4 worm cellular contexts compared by ENCODE assay signal in genomic region chrIV:3742426-3742839, ce11.
A peak's percentile ranks its signal among the peaks of the same experiment; 100 is the strongest.
TF ChIP-seq lines count a peak whose summit lies in the region.

No protein-coding gene starts in this region.

TF ChIP-seq in whole organism, L2 larva, 48 proteins besides CTCF, POLR2A, EP300 and RAD21 (continues in another document):
- TF ChIP-seq elt-1 (tag; optimal IDR thresholded peaks at IDR 0.05; lab: Kevin White, UChicago) = no peak
- TF ChIP-seq F13H6.1 (tag; optimal IDR thresholded peaks at IDR 0.05; lab: Kevin White, UChicago) = peak; percentile 95
- no peak for TF ChIP-seq lin-39 (tag; optimal IDR thresholded peaks at IDR 0.05; lab: Kevin White, UChicago)
- no peak for TF ChIP-seq unc-39 (tag; optimal IDR thresholded peaks at IDR 0.05; lab: Kevin White, UChicago)
- TF ChIP-seq alr-1 (tag; optimal IDR thresholded peaks at IDR 0.05; lab: Kevin White, UChicago) = no peak
- peak; percentile 87 for TF ChIP-seq crh-2 (tag; optimal IDR thresholded peaks at IDR 0.05; lab: Kevin White, UChicago)
- no peak for TF ChIP-seq dmd-4 (tag; optimal IDR thresholded peaks at IDR 0.05; lab: Kevin White, UChicago)
- no peak for TF ChIP-seq ZK546.5 (tag; optimal IDR thresholded peaks at IDR 0.05; lab: Kevin White, UChicago)
- TF ChIP-seq nhr-12 (tag; optimal IDR thresholded peaks at IDR 0.05; lab: Kevin White, UChicago) = no peak
- peak; percentile 71 for TF ChIP-seq ztf-4 (tag; optimal IDR thresholded peaks at IDR 0.05; lab: Kevin White, UChicago)
- TF ChIP-seq unc-62 (GFP tag; optimal IDR thresholded peaks at IDR 0.05; lab: Kevin White, UChicago) = peak; percentile 34
- TF ChIP-seq R02D3.7 (tag; optimal IDR thresholded peaks at IDR 0.05; lab: Kevin White, UChicago) = no peak
- TF ChIP-seq nhr-77 (tag; optimal IDR thresholded peaks at IDR 0.05; lab: Kevin White, UChicago) = no peak
- peak; percentile 48 for TF ChIP-seq ama-1 (optimal IDR thresholded peaks at IDR 0.05; lab: Kevin White, UChicago)
- no peak for TF ChIP-seq nhr-11 (tag; optimal IDR thresholded peaks at IDR 0.05; lab: Kevin White, UChicago)
- no peak for TF ChIP-seq aly-2 (tag; optimal IDR thresholded peaks at IDR 0.05; lab: Kevin White, UChicago)
- TF ChIP-seq egl-27 (tag; optimal IDR thresholded peaks at IDR 0.05; lab: Kevin White, UChicago) = peak; percentile 39
- TF ChIP-seq nhr-21 (tag; optimal IDR thresholded peaks at IDR 0.05; lab: Kevin White, UChicago) = peak; percentile 78
- peak; percentile 94 for TF ChIP-seq C34F6.9 (tag; optimal IDR thresholded peaks at IDR 0.05; lab: Kevin White, UChicago)
- TF ChIP-seq nhr-10 (tag; optimal IDR thresholded peaks at IDR 0.05; lab: Kevin White, UChicago) = peak; percentile 2
- TF ChIP-seq nhr-23 (tag; optimal IDR thresholded peaks at IDR 0.05; lab: Kevin White, UChicago) = no peak
- no peak for TF ChIP-seq ztf-1 (GFP tag; conservative IDR thresholded peaks at IDR 0.05; lab: Robert Waterston, UW)
- peak; percentile 62 for TF ChIP-seq nhr-6 (tag; optimal IDR thresholded peaks at IDR 0.05; lab: Kevin White, UChicago)
- TF ChIP-seq sma-3 (GFP tag; optimal IDR thresholded peaks at IDR 0.05; lab: Kevin White, UChicago) = peak; percentile 67

TF ChIP-seq in whole organism, L4 larva, 104 proteins besides CTCF, POLR2A, EP300 and RAD21 (continues in another document):
- TF ChIP-seq hlh-30 (tag; optimal IDR thresholded peaks at IDR 0.05; lab: Kevin White, UChicago; ENCODE audit: insufficient read depth) (peak; percentile 95), dpl-1 (GFP tag; optimal IDR thresholded peaks at IDR 0.05; lab: Kevin White, UChicago) (peak; percentile 47), dmd-6 (GFP tag; IDR thresholded peaks at IDR 0.05; lab: Robert Waterston, UW) (peak; percentile 44; the same call in 1 of the 2 replicates), ama-1 (optimal IDR thresholded peaks at IDR 0.05; lab: Kevin White, UChicago) (no peak), daf-12 (tag; optimal IDR thresholded peaks at IDR 0.05; lab: Kevin White, UChicago) (no peak), lin-1 (GFP tag; IDR thresholded peaks at IDR 0.05; lab: Robert Waterston, UW) (0 out of 2 replicates have a peak, but pooled peaks have one; percentile 30), madf-5 (GFP tag; IDR thresholded peaks at IDR 0.05; lab: Robert Waterston, UW) (no peak), hif-1 (tag; optimal IDR thresholded peaks at IDR 0.05; lab: Kevin White, UChicago) (peak in 1 of 2 experiments; percentile 61), skn-1 (tag; optimal IDR thresholded peaks at IDR 0.05; lab: Kevin White, UChicago) (no peak), F10B5.3 (tag; optimal IDR thresholded peaks at IDR 0.05; lab: Kevin White, UChicago) (no peak), daf-8 (GFP tag; IDR thresholded peaks at IDR 0.05; lab: Robert Waterston, UW) (no peak), lin-38 (GFP tag; IDR thresholded peaks at IDR 0.05; lab: Robert Waterston, UW) (peak; percentile 56), aha-1 (tag; lab: Kevin White, UChicago) (peak; percentile 95), lsy-2 (tag; optimal IDR thresholded peaks at IDR 0.05; lab: Kevin White, UChicago) (peak; percentile 66 to 78), ces-1 (GFP tag; optimal IDR thresholded peaks at IDR 0.05; lab: Kevin White, UChicago) (no peak), daf-19 (GFP tag; conservative IDR thresholded peaks at IDR 0.05; lab: Robert Waterston, UW) (no peak), R02D3.7 (tag; optimal IDR thresholded peaks at IDR 0.05; lab: Kevin White, UChicago) (no peak), ZK546.5 (tag; optimal IDR thresholded peaks at IDR 0.05; lab: Kevin White, UChicago) (no peak), spr-1 (tag; optimal IDR thresholded peaks at IDR 0.05; lab: Kevin White, UChicago) (peak; percentile 49), D1046.2 (GFP tag; IDR thresholded peaks at IDR 0.05; lab: Robert Waterston, UW) (no peak), egl-43 (GFP tag; IDR thresholded peaks at IDR 0.05; lab: Robert Waterston, UW) (0 out of 2 replicates have a peak, but pooled peaks have one; percentile 8), F44E2.7 (GFP tag; IDR thresholded peaks at IDR 0.05; lab: Robert Waterston, UW) (no peak), rbr-2 (tag; optimal IDR thresholded peaks at IDR 0.05; lab: Kevin White, UChicago) (peak; percentile 81)

TF ChIP-seq in whole organism, late embryonic, 69 proteins besides CTCF, POLR2A, EP300 and RAD21:
- TF ChIP-seq hlh-30 (tag; optimal IDR thresholded peaks at IDR 0.05; lab: Kevin White, UChicago; ENCODE audit: insufficient read depth) (peak; percentile 95), unc-55 (GFP tag; optimal IDR thresholded peaks at IDR 0.05; lab: Kevin White, UChicago) (peak; percentile 95), dve-1 (tag; optimal IDR thresholded peaks at IDR 0.05; lab: Kevin White, UChicago) (peak; percentile 47), ceh-31 (tag; optimal IDR thresholded peaks at IDR 0.05; lab: Kevin White, UChicago) (peak; percentile 72), elt-2 (tag; optimal IDR thresholded peaks at IDR 0.05; lab: Kevin White, UChicago) (no peak), ceh-18 (tag; optimal IDR thresholded peaks at IDR 0.05; lab: Kevin White, UChicago) (peak; percentile 78), ceh-2 (tag; optimal IDR thresholded peaks at IDR 0.05; lab: Kevin White, UChicago) (peak; percentile 42), tbx-2 (tag; optimal IDR thresholded peaks at IDR 0.05; lab: Kevin White, UChicago) (peak; percentile 64), ceh-30 (tag; optimal IDR thresholded peaks at IDR 0.05; lab: Kevin White, UChicago) (no peak), ceh-19 (GFP tag; optimal IDR thresholded peaks at IDR 0.05; lab: Kevin White, UChicago) (peak; percentile 32), npax-4 (tag; optimal IDR thresholded peaks at IDR 0.05; lab: Kevin White, UChicago) (no peak), K09A11.1 (tag; optimal IDR thresholded peaks at IDR 0.05; lab: Kevin White, UChicago; ENCODE audit: insufficient read depth) (peak; percentile 52), ceh-6 (GFP tag; optimal IDR thresholded peaks at IDR 0.05; lab: Kevin White, UChicago) (no peak), sdc-2 (tag; optimal IDR thresholded peaks at IDR 0.05; lab: Kevin White, UChicago) (peak; percentile 11), unc-42 (tag; optimal IDR thresholded peaks at IDR 0.05; lab: Kevin White, UChicago) (peak; percentile 60), ceh-48 (tag; optimal IDR thresholded peaks at IDR 0.05; lab: Kevin White, UChicago) (peak; percentile 87), rnt-1 (tag; optimal IDR thresholded peaks at IDR 0.05; lab: Kevin White, UChicago) (peak; percentile 14), ref-2 (tag; optimal IDR thresholded peaks at IDR 0.05; lab: Kevin White, UChicago) (peak; percentile 26), nfya-1 (tag; optimal IDR thresholded peaks at IDR 0.05; lab: Kevin White, UChicago) (peak; percentile 94), pax-1 (tag; optimal IDR thresholded peaks at IDR 0.05; lab: Kevin White, UChicago) (peak; percentile 39), ceh-34 (tag; optimal IDR thresholded peaks at IDR 0.05; lab: Kevin White, UChicago) (peak; percentile 48), pha-2 (tag; optimal IDR thresholded peaks at IDR 0.05; lab: Kevin White, UChicago) (no peak)

TF ChIP-seq in whole organism, mixed stage, embryonic, 35 proteins besides CTCF, POLR2A, EP300 and RAD21:
- no peak for TF ChIP-seq mab-5 (tag; optimal IDR thresholded peaks at IDR 0.05; lab: Kevin White, UChicago)
- peak; percentile 87 for TF ChIP-seq unc-62 (GFP tag; optimal IDR thresholded peaks at IDR 0.05; lab: Kevin White, UChicago)
- TF ChIP-seq pha-4 (tag; optimal IDR thresholded peaks at IDR 0.05; lab: Kevin White, UChicago) = peak; percentile 60
- TF ChIP-seq sem-2 (GFP tag; optimal IDR thresholded peaks at IDR 0.05; lab: Kevin White, UChicago) = no peak
- TF ChIP-seq cnd-1 (tag; optimal IDR thresholded peaks at IDR 0.05; lab: Kevin White, UChicago) = peak; percentile 59
- no peak for TF ChIP-seq elt-3 (tag; optimal IDR thresholded peaks at IDR 0.05; lab: Kevin White, UChicago)
- TF ChIP-seq nhr-76 (tag; optimal IDR thresholded peaks at IDR 0.05; lab: Kevin White, UChicago) = no peak
- TF ChIP-seq nhr-12 (tag; optimal IDR thresholded peaks at IDR 0.05; lab: Kevin White, UChicago) = peak; percentile 0
- peak; percentile 90 for TF ChIP-seq nhr-237 (tag; optimal IDR thresholded peaks at IDR 0.05; lab: Kevin White, UChicago)
- no peak for TF ChIP-seq ztf-11 (tag; optimal IDR thresholded peaks at IDR 0.05; lab: Kevin White, UChicago)
- peak; percentile 19 for TF ChIP-seq tbx-8 (GFP tag; optimal IDR thresholded peaks at IDR 0.05; lab: Kevin White, UChicago)
- peak; percentile 93 for TF ChIP-seq hlh-1 (tag; optimal IDR thresholded peaks at IDR 0.05; lab: Kevin White, UChicago)
- TF ChIP-seq ceh-39 (tag; optimal IDR thresholded peaks at IDR 0.05; lab: Kevin White, UChicago) = peak; percentile 76
- TF ChIP-seq drap-1 (GFP tag; optimal IDR thresholded peaks at IDR 0.05; lab: Kevin White, UChicago) = peak; percentile 25
- no peak for TF ChIP-seq unc-39 (tag; optimal IDR thresholded peaks at IDR 0.05; lab: Kevin White, UChicago)
- no peak for TF ChIP-seq sptf-1 (tag; optimal IDR thresholded peaks at IDR 0.05; lab: Kevin White, UChicago)
- TF ChIP-seq mep-1 (tag; optimal IDR thresholded peaks at IDR 0.05; lab: Kevin White, UChicago) = peak; percentile 81
- peak; percentile 66 for TF ChIP-seq lsy-2 (tag; optimal IDR thresholded peaks at IDR 0.05; lab: Kevin White, UChicago)
- peak; percentile 28 for TF ChIP-seq M03D4.4 (tag; optimal IDR thresholded peaks at IDR 0.05; lab: Kevin White, UChicago)
- peak; percentile 56 for TF ChIP-seq unc-120 (tag; optimal IDR thresholded peaks at IDR 0.05; lab: Kevin White, UChicago; ENCODE audit: poor library complexity, severe bottlenecking)
- TF ChIP-seq flh-1 (GFP tag; optimal IDR thresholded peaks at IDR 0.05; lab: Kevin White, UChicago) = no peak
- TF ChIP-seq ces-1 (GFP tag; optimal IDR thresholded peaks at IDR 0.05; lab: Kevin White, UChicago) = peak; percentile 77
